Fruit fly (Drosophila melanogaster) whole organism, embryonic: ENCODE measurements around the gene CG42716.

Experiments
- B-H2 ChIP-seq: fragments of 200-800 bp; sonication (Bioruptor generic); optimal IDR thresholded peaks from 2 replicates; lab custom pipeline; 2018; ENCODE audit warnings: missing biosample characterization, mild to moderate bottlenecking, missing genetic modification characterization
- CG10431 ChIP-seq: fragments of 200-800 bp; sonication (Bioruptor generic); optimal IDR thresholded peaks from 3 replicates; lab custom pipeline; 2018; ENCODE audit warnings: missing biosample characterization, mild to moderate bottlenecking, missing genetic modification characterization
- CG10462 ChIP-seq: fragments of 200-800 bp; sonication (Bioruptor generic); optimal IDR thresholded peaks from 2 replicates; lab custom pipeline; 2016; ENCODE audit warnings: missing biosample characterization, missing genetic modification characterization
- CG12071 ChIP-seq: fragments of 200-800 bp; sonication (Bioruptor generic); optimal IDR thresholded peaks from 3 replicates; lab custom pipeline; 2018; ENCODE audit warnings: missing biosample characterization, mild to moderate bottlenecking, missing genetic modification characterization
- CG12155 ChIP-seq: fragments of 200-800 bp; sonication (Bioruptor generic); optimal IDR thresholded peaks from 3 replicates; lab custom pipeline; 2016; ENCODE audit warnings: missing biosample characterization, missing genetic modification characterization
- CG12659 ChIP-seq: fragments of 200-800 bp; sonication (Bioruptor generic); optimal IDR thresholded peaks from 3 replicates; lab custom pipeline; 2017; ENCODE audit warnings: mild to moderate bottlenecking, missing biosample characterization, missing genetic modification reagents, missing genetic modification characterization
- CG12769 ChIP-seq: fragments of 200-800 bp; sonication (Bioruptor generic); optimal IDR thresholded peaks from 2 replicates; lab custom pipeline; 2019; ENCODE audit warnings: missing biosample characterization, mild to moderate bottlenecking, missing genetic modification characterization, moderate library complexity
- CG13775 ChIP-seq: fragments of 200-800 bp; sonication (Bioruptor generic); optimal IDR thresholded peaks from 3 replicates; lab custom pipeline; 2017; ENCODE audit warnings: missing biosample characterization, mild to moderate bottlenecking, missing genetic modification characterization
- CG14014 ChIP-seq: fragments of 200-800 bp; sonication (Bioruptor generic); IDR thresholded peaks from 2 replicates; pipeline ENCODE4 v1.3.6; 2022; ENCODE audit warnings: missing biosample characterization, missing genetic modification characterization
- CG14965 ChIP-seq: fragments of 200-800 bp; sonication (Bioruptor generic); optimal IDR thresholded peaks from 2 replicates; lab custom pipeline; 2016; ENCODE audit warnings: missing biosample characterization, missing genetic modification characterization, borderline replicate concordance
- CG15269 ChIP-seq: fragments of 200-800 bp; sonication (Bioruptor generic); optimal IDR thresholded peaks from 2 replicates; lab custom pipeline; 2018; ENCODE audit warnings: missing biosample characterization, mild to moderate bottlenecking, missing genetic modification characterization, moderate library complexity
- CG15479 ChIP-seq: fragments of 200-800 bp; sonication (Bioruptor generic); optimal IDR thresholded peaks from 3 replicates; lab custom pipeline; 2019; ENCODE audit warnings: missing biosample characterization, mild to moderate bottlenecking, missing genetic modification characterization, moderate library complexity
- CG1603 ChIP-seq: fragments of 200-800 bp; sonication (Bioruptor generic); optimal IDR thresholded peaks from 2 replicates; lab custom pipeline; 2019; ENCODE audit warnings: missing biosample characterization, mild to moderate bottlenecking, missing genetic modification characterization, moderate library complexity
- CG18599 ChIP-seq: fragments of 200-800 bp; sonication (Bioruptor generic); optimal IDR thresholded peaks from 3 replicates; lab custom pipeline; 2017; ENCODE audit warnings: missing biosample characterization, missing genetic modification characterization, mild to moderate bottlenecking, moderate library complexity, missing genetic modification reagents
- CG2199 ChIP-seq: fragments of 200-800 bp; sonication (Bioruptor generic); IDR thresholded peaks from 3 replicates; pipeline ENCODE4 v1.3.6; 2022; ENCODE audit warnings: missing biosample characterization, missing genetic modification characterization
- CG2202 ChIP-seq: fragments of 200-800 bp; sonication (Bioruptor generic); optimal IDR thresholded peaks from 2 replicates; lab custom pipeline; 2018; ENCODE audit warnings: missing biosample characterization, mild to moderate bottlenecking, missing genetic modification characterization
- CG31365 ChIP-seq: fragments of 200-800 bp; sonication (Bioruptor generic); optimal IDR thresholded peaks from 2 replicates; lab custom pipeline; 2018; ENCODE audit warnings: missing biosample characterization, mild to moderate bottlenecking, missing genetic modification characterization
- CG33213 ChIP-seq: fragments of 200-800 bp; sonication (Bioruptor generic); optimal IDR thresholded peaks from 3 replicates; lab custom pipeline; 2016; ENCODE audit warnings: missing biosample characterization, missing genetic modification characterization
- CG3847 ChIP-seq: fragments of 200-800 bp; sonication (Bioruptor generic); IDR thresholded peaks from 2 replicates; pipeline ENCODE4 v1.3.6; 2022; ENCODE audit warnings: missing biosample characterization, missing genetic modification characterization
- CG3995 ChIP-seq: fragments of 200-800 bp; sonication (Bioruptor generic); optimal IDR thresholded peaks from 3 replicates; lab custom pipeline; 2016; ENCODE audit warnings: missing biosample characterization, missing genetic modification characterization
- CG6175 ChIP-seq: fragments of 200-800 bp; sonication (Bioruptor generic); IDR thresholded peaks from 3 replicates; pipeline ENCODE4 v1.3.6; 2022; ENCODE audit warnings: missing biosample characterization, missing genetic modification characterization
- CG6689 ChIP-seq: fragments of 200-800 bp; sonication (Bioruptor generic); IDR thresholded peaks from 2 replicates; pipeline ENCODE4 v1.3.6; 2022; ENCODE audit warnings: missing biosample characterization, missing genetic modification characterization
- CG7928 ChIP-seq: fragments of 200-800 bp; sonication (Bioruptor generic); optimal IDR thresholded peaks from 2 replicates; lab custom pipeline; 2017; ENCODE audit warnings: missing biosample characterization, mild to moderate bottlenecking, missing genetic modification characterization
- CG8924 ChIP-seq: fragments of 200-800 bp; optimal IDR thresholded peaks from 3 replicates; lab custom pipeline; 2019; ENCODE audit warnings: missing biosample characterization, mild to moderate bottlenecking, missing genetic modification characterization, moderate library complexity
- D19B ChIP-seq: fragments of 200-800 bp; sonication (Bioruptor generic); optimal IDR thresholded peaks from 2 replicates; lab custom pipeline; 2017; ENCODE audit warnings: missing biosample characterization, mild to moderate bottlenecking, missing genetic modification characterization
- Elba2 ChIP-seq: fragments of 200-800 bp; sonication (Bioruptor generic); optimal IDR thresholded peaks from 3 replicates; lab custom pipeline; 2016; ENCODE audit warnings: missing biosample characterization, missing genetic modification characterization
- Ets97D ChIP-seq: fragments of 200-800 bp; sonication (Bioruptor generic); optimal IDR thresholded peaks from 3 replicates; lab custom pipeline; 2016; ENCODE audit warnings: missing biosample characterization, missing genetic modification characterization
- Hey ChIP-seq: fragments of 200-800 bp; sonication (Bioruptor generic); optimal IDR thresholded peaks from 3 replicates; lab custom pipeline; 2018; ENCODE audit warnings: missing biosample characterization, mild to moderate bottlenecking, missing genetic modification characterization
- Med ChIP-seq: fragments of 200-800 bp; sonication (Bioruptor generic); peaks from one replicate; lab custom pipeline; 2016; ENCODE audit warnings: missing biosample characterization, missing genetic modification characterization, mild to moderate bottlenecking, inconsistent platforms, moderate library complexity
- Sin3A ChIP-seq: fragments of >200 bp; optimal IDR thresholded peaks from 2 replicates; lab custom pipeline; 2018
- Sry-δ ChIP-seq: fragments of 200-800 bp; sonication (Bioruptor generic); optimal IDR thresholded peaks from 2 replicates; lab custom pipeline; 2016; ENCODE audit warnings: missing biosample characterization, missing genetic modification characterization
- Xbp1 ChIP-seq: fragments of 200-800 bp; sonication (Bioruptor generic); optimal IDR thresholded peaks from 3 replicates; lab custom pipeline; 2016; ENCODE audit warnings: missing biosample characterization, mild to moderate bottlenecking, missing genetic modification characterization
- ab ChIP-seq: fragments of 200-800 bp; sonication (Bioruptor generic); optimal IDR thresholded peaks from 2 replicates; lab custom pipeline; 2016; ENCODE audit warnings: missing biosample characterization, missing genetic modification characterization
- ap ChIP-seq: fragments of 200-800 bp; sonication (Bioruptor generic); IDR thresholded peaks from 2 replicates; pipeline ENCODE4 v1.3.6; 2022; ENCODE audit warnings: missing biosample characterization, missing genetic modification characterization
- ash1 ChIP-seq: fragments of 200-800 bp; sonication (Bioruptor generic); optimal IDR thresholded peaks from 2 replicates; lab custom pipeline; 2018; ENCODE audit warnings: missing biosample characterization, mild to moderate bottlenecking, missing genetic modification characterization
- az2 ChIP-seq: fragments of 200-800 bp; sonication (Bioruptor generic); optimal IDR thresholded peaks from 3 replicates; lab custom pipeline; 2016; ENCODE audit warnings: missing biosample characterization, missing genetic modification characterization
- bowl ChIP-seq: fragments of 200-800 bp; sonication (Bioruptor generic); IDR thresholded peaks from 2 replicates; pipeline ENCODE4 v1.3.6; 2022; ENCODE audit warnings: missing biosample characterization, missing genetic modification characterization
- caup ChIP-seq: fragments of 200-800 bp; sonication (Bioruptor generic); optimal IDR thresholded peaks from 3 replicates; lab custom pipeline; 2017; ENCODE audit warnings: missing biosample characterization, mild to moderate bottlenecking, missing genetic modification characterization, moderate library complexity; ENCODE audit not compliant: severe bottlenecking
- da ChIP-seq: fragments of 200-800 bp; sonication (Bioruptor generic); optimal IDR thresholded peaks from 2 replicates; lab custom pipeline; 2016; ENCODE audit warnings: missing biosample characterization, missing genetic modification characterization
- fu2 ChIP-seq: fragments of 200-800 bp; sonication (Bioruptor generic); optimal IDR thresholded peaks from 2 replicates; lab custom pipeline; 2016; ENCODE audit warnings: missing biosample characterization, missing genetic modification characterization
- gcm2 ChIP-seq: fragments of 200-800 bp; sonication (Bioruptor generic); optimal IDR thresholded peaks from 2 replicates; lab custom pipeline; 2016; ENCODE audit warnings: missing biosample characterization, missing genetic modification characterization
- hth ChIP-seq: fragments of >200 bp; optimal IDR thresholded peaks from 2 replicates; lab custom pipeline; 2017; ENCODE audit warnings: inconsistent platforms
- lola ChIP-seq, 3 experiments: fragments of >200 bp in 2 of 3; fragments of 200-800 bp in 1 of 3; sonication (Bioruptor generic) in 1 of 3; optimal IDR thresholded peaks; 2 replicates each; lab custom pipeline; 2017 to 2019; ENCODE audit warnings: missing biosample characterization in 3 of 3, missing genetic modification characterization in 3 of 3, mild to moderate bottlenecking in 1 of 3, moderate library complexity in 1 of 3
- oc ChIP-seq: fragments of 200-800 bp; sonication (Bioruptor generic); optimal IDR thresholded peaks from 2 replicates; lab custom pipeline; 2018; ENCODE audit warnings: missing biosample characterization, mild to moderate bottlenecking, missing genetic modification characterization, moderate library complexity
- org-1 ChIP-seq: fragments of 200-800 bp; sonication (Bioruptor generic); optimal IDR thresholded peaks from 2 replicates; lab custom pipeline; 2017; ENCODE audit warnings: missing biosample characterization, missing genetic modification characterization
- phol ChIP-seq: fragments of 200-800 bp; sonication (Bioruptor generic); optimal IDR thresholded peaks from 3 replicates; lab custom pipeline; 2018; ENCODE audit warnings: missing biosample characterization, mild to moderate bottlenecking, missing genetic modification characterization, moderate library complexity
- prd ChIP-seq, 3 experiments: fragments of >200 bp in 2 of 3; fragments of 200-800 bp in 1 of 3; sonication (Bioruptor generic) in 1 of 3; optimal IDR thresholded peaks in 2 of 3; IDR thresholded peaks in 1 of 3; 2 replicates in 2 of 3; 3 replicates in 1 of 3; pipeline versions ENCODE4 v1.3.6 to Lab custom; 2017 to 2022; ENCODE audit warnings: missing biosample characterization in 1 of 3, missing genetic modification characterization in 1 of 3
- sens ChIP-seq: fragments of 200-800 bp; sonication (Bioruptor generic); peaks from one replicate; lab custom pipeline; 2016; ENCODE audit warnings: missing biosample characterization, missing genetic modification characterization
- tll ChIP-seq, 2 experiments: fragments of 200-800 bp in 1 of 2; fragments of >200 bp in 1 of 2; sonication (Bioruptor generic) in 1 of 2; optimal IDR thresholded peaks; 2 replicates each; lab custom pipeline; 2017 to 2019; ENCODE audit warnings: missing biosample characterization in 2 of 2, missing genetic modification characterization in 2 of 2, mild to moderate bottlenecking in 1 of 2, moderate library complexity in 1 of 2
- zen ChIP-seq: fragments of 200-800 bp; sonication (Bioruptor generic); optimal IDR thresholded peaks from 3 replicates; lab custom pipeline; 2018; ENCODE audit warnings: missing biosample characterization, mild to moderate bottlenecking, missing genetic modification characterization, moderate library complexity

The CG42716 gene

dm6 chr3L:16024276-16025019 is 9.1 kb upstream of the CG42716 start (continued):
- TF ChIP-seq CG18599 (no peak), CG15479 (GFP tag; lab: Kevin White, UChicago) (no peak), CG14965 (GFP tag; lab: Kevin White, UChicago) (no peak), D19B (no peak), CG31365 (tag; lab: Kevin White, UChicago) (no peak), tll (GFP tag; optimal IDR thresholded peaks at IDR 0.05; lab: Kevin White, UChicago) (no peak), ap (GFP tag; lab: Robert Waterston, UW) (no peak), sens (GFP tag; lab: Kevin White, UChicago) (peak; percentile 89), CG10462 (GFP tag; lab: Kevin White, UChicago) (no peak), org-1 (peak; percentile 5), caup (no peak), ab (GFP tag; lab: Kevin White, UChicago) (no peak), CG10431 (GFP tag; lab: Kevin White, UChicago) (no peak), fu2 (GFP tag; lab: Kevin White, UChicago) (no peak), Med (GFP tag; lab: Kevin White, UChicago) (peak; percentile 41), CG3847 (no peak), Sry-δ (no peak), Sin3A (lab: Kevin White, UChicago) (no peak), CG12071 (GFP tag; lab: Kevin White, UChicago) (no peak), Ets97D (GFP tag; lab: Kevin White, UChicago) (no peak), Hey (tag; lab: Kevin White, UChicago) (no peak), Xbp1 (GFP tag; lab: Kevin White, UChicago) (no peak), phol (tag; lab: Kevin White, UChicago) (peak; percentile 48), CG12659 (GFP tag; lab: Kevin White, UChicago) (no peak), oc (tag; lab: Kevin White, UChicago) (no peak), hth (no peak), ash1 (GFP tag; lab: Kevin White, UChicago) (no peak), CG8924 (no peak), CG7928 (no peak), lola (GFP tag; optimal IDR thresholded peaks at IDR 0.05; lab: Kevin White, UChicago) (peak in 1 of 3 experiments; percentile 39), az2 (no peak), CG14014 (GFP tag; lab: Robert Waterston, UW) (no peak), bowl (GFP tag; lab: Robert Waterston, UW) (no peak)

DNA sequence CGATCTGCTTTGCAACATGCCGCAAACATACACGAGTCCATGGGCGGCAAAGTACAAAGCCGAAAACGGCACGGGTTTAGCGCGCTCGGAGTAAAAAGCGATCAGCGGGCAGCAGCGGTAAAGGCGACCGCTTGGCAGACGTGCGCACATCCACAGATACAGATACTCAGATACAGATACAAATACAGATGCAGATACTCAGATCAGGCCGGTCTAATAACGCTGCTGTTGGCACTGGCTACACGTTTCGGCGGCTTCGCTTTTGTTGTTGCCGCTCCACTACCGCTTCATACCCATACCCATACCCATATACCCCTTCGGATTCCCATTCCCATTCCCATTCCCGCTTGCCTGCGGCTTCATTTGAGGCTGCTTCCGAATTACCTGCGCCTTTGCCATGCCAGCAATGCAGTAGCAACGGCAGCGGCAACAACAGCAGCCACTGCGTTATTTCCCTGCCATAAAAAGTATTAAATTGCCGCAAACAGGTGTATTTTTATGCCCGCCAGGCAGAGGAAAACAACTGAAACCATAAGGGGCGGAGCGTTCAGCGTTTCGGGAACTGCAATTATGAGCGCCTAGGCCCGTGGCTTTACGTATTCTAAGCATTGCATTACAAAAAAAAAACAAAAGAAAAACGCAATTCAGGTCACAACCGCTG is 8.4 kb upstream of the CG42716 start:
- TF ChIP-seq zen (tag; lab: Kevin White, UChicago) (peak; percentile 80), CG13775 (no peak), CG2199 (no peak), prd (optimal IDR thresholded peaks at IDR 0.05; lab: Kevin White, UChicago) (no peak), prd (GFP tag; IDR thresholded peaks at IDR 0.05; lab: Robert Waterston, UW) (no peak), CG3995 (no peak), CG33213 (GFP tag; lab: Kevin White, UChicago) (no peak), da (GFP tag; lab: Kevin White, UChicago) (no peak), gcm2 (GFP tag; lab: Kevin White, UChicago) (no peak), CG2202 (tag; lab: Kevin White, UChicago) (no peak), CG1603 (tag; lab: Kevin White, UChicago) (no peak), CG12155 (GFP tag; lab: Kevin White, UChicago) (no peak), CG6175 (GFP tag; lab: Robert Waterston, UW) (0 out of 3 replicates have a peak, but pooled peaks have one; percentile 45), CG6689 (GFP tag; lab: Robert Waterston, UW) (0 out of 2 replicates have a peak, but pooled peaks have one; percentile 3), tll (GFP tag; optimal IDR thresholded peaks at IDR 0.05; lab: Kevin White, UChicago) (peak in 1 of 2 experiments; percentile 96), CG12769 (peak; percentile 28), Elba2 (GFP tag; lab: Kevin White, UChicago) (no peak), B-H2 (no peak), CG15269 (peak; percentile 46)
